Fruit fly (Drosophila melanogaster): ENCODE results near the gene Psf1.
A peak's percentile ranks its signal among the peaks of the same experiment; 100 is the strongest.

Gene Psf1

dm6 chr3L:1295693-1296092 lies 48.2 kb upstream of the Psf1 start, which contains the start of gene Rabex-5 (continued):
- TF ChIP-seq fd96Cb (tag; optimal IDR thresholded peaks at IDR 0.05) (no peak), usp (GFP tag; optimal IDR thresholded peaks at IDR 0.05) (no peak), CG7987 (GFP tag; optimal IDR thresholded peaks at IDR 0.05) (peak; percentile 45), CG14014 (GFP tag; IDR thresholded peaks at IDR 0.05) (no peak), Dll (GFP tag; IDR thresholded peaks at IDR 0.05; ENCODE audit: partially characterized antibody) (peak; percentile 81), Fer1 (GFP tag; optimal IDR thresholded peaks at IDR 0.05) (no peak), Dfd (GFP tag; optimal IDR thresholded peaks at IDR 0.05) (no peak), lmd (GFP tag; IDR thresholded peaks at IDR 0.05) (peak; percentile 15; the same call in 1 of the 2 replicates), pb (GFP tag; optimal IDR thresholded peaks at IDR 0.05) (no peak), sna (GFP tag; IDR thresholded peaks at IDR 0.05; ENCODE audit: partially characterized antibody) (peak; percentile 75), Oli (tag; optimal IDR thresholded peaks at IDR 0.05) (no peak), fd64A (GFP tag; optimal IDR thresholded peaks at IDR 0.05) (no peak), CG4617 (GFP tag; optimal IDR thresholded peaks at IDR 0.05; ENCODE audit: borderline replicate concordance) (peak; percentile 85), CG3065 (GFP tag; optimal IDR thresholded peaks at IDR 0.05) (peak; percentile 11), CG32767 (GFP tag; IDR thresholded peaks at IDR 0.05) (no peak), Dad (GFP tag; optimal IDR thresholded peaks at IDR 0.05) (no peak), CG5953 (GFP tag; IDR thresholded peaks at IDR 0.05) (no peak), bsh (GFP tag; optimal IDR thresholded peaks at IDR 0.05) (no peak), E2f1 (GFP tag; IDR thresholded peaks at IDR 0.05) (no peak), inv (GFP tag; IDR thresholded peaks at IDR 0.05; ENCODE audit: partially characterized antibody) (peak; percentile 82; the same call in 1 of the 2 replicates), esg (GFP tag; conservative IDR thresholded peaks at IDR 0.05) (no peak), Usf (GFP tag; optimal IDR thresholded peaks at IDR 0.05) (no peak), chn (GFP tag; optimal IDR thresholded peaks at IDR 0.05) (peak; percentile 37), Hr78 (GFP tag; optimal IDR thresholded peaks at IDR 0.05) (no peak), CG7271 (tag; optimal IDR thresholded peaks at IDR 0.05) (no peak), CG2116 (GFP tag; optimal IDR thresholded peaks at IDR 0.05) (peak; percentile 50), crol (GFP tag; IDR thresholded peaks at IDR 0.05) (no peak), CG16813 (GFP tag; IDR thresholded peaks at IDR 0.05; ENCODE audit: partially characterized antibody) (peak; percentile 80), Atf6 (GFP tag; IDR thresholded peaks at IDR 0.05) (no peak; the same call in 1 of the 2 replicates), CG42726 (GFP tag; IDR thresholded peaks at IDR 0.05; ENCODE audit: partially characterized antibody) (peak; percentile 87), HmgD (GFP tag; optimal IDR thresholded peaks at IDR 0.05) (peak; percentile 53), CG2678 (tag; optimal IDR thresholded peaks at IDR 0.05) (no peak), Dek (tag; optimal IDR thresholded peaks at IDR 0.05) (peak; percentile 10), cg (GFP tag; optimal IDR thresholded peaks at IDR 0.05) (no peak), klu (GFP tag; IDR thresholded peaks at IDR 0.05) (no peak), CG7372 (GFP tag; IDR thresholded peaks at IDR 0.05) (0 out of 2 replicates have a peak, but pooled peaks have one; percentile 13), cato (GFP tag; optimal IDR thresholded peaks at IDR 0.05; ENCODE audit: borderline replicate concordance) (no peak), Lpt (GFP tag; optimal IDR thresholded peaks at IDR 0.05) (no peak), tgo (GFP tag; IDR thresholded peaks at IDR 0.05) (no peak; the same call in 2 of the 3 replicates), CG1603 (tag; optimal IDR thresholded peaks at IDR 0.05) (peak; percentile 73), nerfin-1 (tag; optimal IDR thresholded peaks at IDR 0.05) (peak; percentile 52), CG12942 (GFP tag; optimal IDR thresholded peaks at IDR 0.05) (no peak), Sox102F (GFP tag; optimal IDR thresholded peaks at IDR 0.05) (no peak), vfl (GFP tag; optimal IDR thresholded peaks at IDR 0.05) (peak; percentile 7), CG11247 (GFP tag; IDR thresholded peaks at IDR 0.05) (no peak), emc (GFP tag; optimal IDR thresholded peaks at IDR 0.05) (no peak), CG7928 (GFP tag; optimal IDR thresholded peaks at IDR 0.05) (no peak), da (GFP tag; optimal IDR thresholded peaks at IDR 0.05) (no peak), ken (GFP tag; IDR thresholded peaks at IDR 0.05) (no peak), Nf-YC (tag; optimal IDR thresholded peaks at IDR 0.05) (no peak), HLHmδ (GFP tag; optimal IDR thresholded peaks at IDR 0.05) (no peak)
